Fruit fly (Drosophila melanogaster) whole organism, embryonic: ENCODE data around the gene CenB1A.

Source experiments
- Atf6 ChIP-seq: fragments of 200-800 bp; sonication (Bioruptor generic); IDR thresholded peaks from 2 replicates; pipeline ENCODE4 v1.3.6; 2022; ENCODE audit warnings: missing biosample characterization, missing genetic modification characterization
- CG12659 ChIP-seq: fragments of 200-800 bp; sonication (Bioruptor generic); optimal IDR thresholded peaks from 3 replicates; lab custom pipeline; 2017; ENCODE audit warnings: mild to moderate bottlenecking, missing biosample characterization, missing genetic modification reagents, missing genetic modification characterization
- CG12769 ChIP-seq: fragments of 200-800 bp; sonication (Bioruptor generic); optimal IDR thresholded peaks from 2 replicates; lab custom pipeline; 2019; ENCODE audit warnings: missing biosample characterization, mild to moderate bottlenecking, missing genetic modification characterization, moderate library complexity
- CG14860 ChIP-seq: fragments of 200-800 bp; sonication (Bioruptor generic); IDR thresholded peaks from 3 replicates; pipeline ENCODE4 v1.3.6; 2022; ENCODE audit warnings: missing biosample characterization, missing genetic modification characterization; ENCODE audit not compliant: partially characterized antibody
- CG15514 ChIP-seq: fragments of 200-800 bp; sonication (Bioruptor generic); optimal IDR thresholded peaks from 3 replicates; lab custom pipeline; 2017; ENCODE audit warnings: missing biosample characterization, missing genetic modification characterization, mild to moderate bottlenecking, moderate library complexity, missing genetic modification reagents
- CG1603 ChIP-seq: fragments of 200-800 bp; sonication (Bioruptor generic); optimal IDR thresholded peaks from 2 replicates; lab custom pipeline; 2019; ENCODE audit warnings: missing biosample characterization, mild to moderate bottlenecking, missing genetic modification characterization, moderate library complexity
- CG18011 ChIP-seq: fragments of 200-800 bp; sonication (Bioruptor generic); optimal IDR thresholded peaks from 2 replicates; lab custom pipeline; 2017; ENCODE audit warnings: missing biosample characterization, missing genetic modification characterization, mild to moderate bottlenecking, moderate library complexity, missing genotype
- CG2120 ChIP-seq: fragments of 200-800 bp; sonication (Bioruptor generic); optimal IDR thresholded peaks from 3 replicates; lab custom pipeline; 2016; ENCODE audit warnings: missing biosample characterization, missing genetic modification characterization
- CG30403 ChIP-seq: fragments of 200-800 bp; sonication (Bioruptor generic); optimal IDR thresholded peaks from 3 replicates; lab custom pipeline; 2016; ENCODE audit warnings: missing biosample characterization, missing genetic modification characterization
- CG32532 ChIP-seq: fragments of 200-800 bp; sonication (Bioruptor generic); IDR thresholded peaks from 2 replicates; pipeline ENCODE4 v1.3.6; 2022; ENCODE audit warnings: missing biosample characterization, missing genetic modification characterization
- CG34224 ChIP-seq: fragments of 200-800 bp; sonication (Bioruptor generic); IDR thresholded peaks from 3 replicates; pipeline ENCODE4 v1.3.6; 2022; ENCODE audit warnings: missing biosample characterization, missing genetic modification characterization; ENCODE audit not compliant: partially characterized antibody
- CG42726 ChIP-seq: fragments of 200-800 bp; sonication (Bioruptor generic); IDR thresholded peaks from 2 replicates; pipeline ENCODE4 v1.3.6; 2022; ENCODE audit warnings: missing biosample characterization, missing genetic modification characterization; ENCODE audit not compliant: partially characterized antibody
- CG5180 ChIP-seq: fragments of 200-800 bp; sonication (Bioruptor generic); optimal IDR thresholded peaks from 3 replicates; lab custom pipeline; 2017; ENCODE audit warnings: missing biosample characterization, missing genetic modification characterization, mild to moderate bottlenecking, moderate library complexity, missing genetic modification reagents
- CG9437 ChIP-seq: fragments of 200-800 bp; sonication (Bioruptor generic); optimal IDR thresholded peaks from 2 replicates; lab custom pipeline; 2018; ENCODE audit warnings: missing biosample characterization, mild to moderate bottlenecking, missing genetic modification characterization
- D19A ChIP-seq: fragments of 200-800 bp; optimal IDR thresholded peaks from 3 replicates; lab custom pipeline; 2019; ENCODE audit warnings: missing biosample characterization, mild to moderate bottlenecking, missing genetic modification characterization, moderate library complexity
- Dll ChIP-seq: fragments of 200-800 bp; sonication (Bioruptor generic); IDR thresholded peaks from 4 replicates; pipeline ENCODE4 v1.3.6; 2022; ENCODE audit warnings: missing biosample characterization, missing genetic modification characterization; ENCODE audit not compliant: partially characterized antibody
- E2f1 ChIP-seq: fragments of 200-800 bp; sonication (Bioruptor generic); IDR thresholded peaks from 2 replicates; pipeline ENCODE4 v1.3.6; 2022; ENCODE audit warnings: missing biosample characterization, missing genetic modification characterization
- Fer3 ChIP-seq: fragments of 200-800 bp; sonication (Bioruptor generic); optimal IDR thresholded peaks from 2 replicates; lab custom pipeline; 2018; ENCODE audit warnings: missing biosample characterization, mild to moderate bottlenecking, missing genetic modification characterization, moderate library complexity
- Sin3A ChIP-seq: fragments of >200 bp; optimal IDR thresholded peaks from 2 replicates; lab custom pipeline; 2018
- Sox102F ChIP-seq: fragments of 200-800 bp; sonication (Bioruptor generic); optimal IDR thresholded peaks from 2 replicates; lab custom pipeline; 2018; ENCODE audit warnings: missing biosample characterization, mild to moderate bottlenecking, missing genetic modification characterization, moderate library complexity
- Stat92E ChIP-seq, 3 experiments: fragments of >200 bp in 2 of 3; fragments of 200-800 bp in 1 of 3; sonication (Bioruptor generic) in 1 of 3; optimal IDR thresholded peaks; 2 replicates each; lab custom pipeline; 2017 to 2019; ENCODE audit warnings: missing biosample characterization in 3 of 3, missing genetic modification characterization in 3 of 3, mild to moderate bottlenecking in 1 of 3, moderate library complexity in 1 of 3
- Tbp ChIP-seq: fragments of >200 bp; optimal IDR thresholded peaks from 2 replicates; lab custom pipeline; 2018; ENCODE audit warnings: missing biosample characterization, missing genetic modification characterization
- Xbp1 ChIP-seq: fragments of 200-800 bp; sonication (Bioruptor generic); optimal IDR thresholded peaks from 3 replicates; lab custom pipeline; 2016; ENCODE audit warnings: missing biosample characterization, mild to moderate bottlenecking, missing genetic modification characterization
- Xrp1 ChIP-seq: fragments of 200-800 bp; sonication (Bioruptor generic); IDR thresholded peaks from 2 replicates; pipeline ENCODE4 v1.3.6; 2022; ENCODE audit warnings: missing biosample characterization, missing genetic modification characterization
- cad ChIP-seq: fragments of >200 bp; optimal IDR thresholded peaks from 2 replicates; lab custom pipeline; 2017; ENCODE audit warnings: missing biosample characterization, missing genetic modification characterization
- cas ChIP-seq: fragments of 200-800 bp; sonication (Bioruptor generic); IDR thresholded peaks from 2 replicates; pipeline ENCODE4 v1.3.6; 2022; ENCODE audit warnings: missing biosample characterization, missing genetic modification characterization
- danr ChIP-seq: fragments of 200-800 bp; sonication (Bioruptor generic); IDR thresholded peaks from 2 replicates; pipeline ENCODE4 v1.3.6; 2022; ENCODE audit warnings: missing biosample characterization, missing genetic modification characterization
- dimm ChIP-seq: fragments of 200-800 bp; sonication (Bioruptor generic); IDR thresholded peaks from 2 replicates; pipeline ENCODE4 v1.3.6; 2022; ENCODE audit warnings: missing biosample characterization, missing genetic modification characterization
- esg ChIP-seq: fragments of 200-800 bp; sonication (Bioruptor generic); conservative IDR thresholded peaks from 2 replicates; pipeline ENCODE4 v1.3.6; 2022; ENCODE audit warnings: missing biosample characterization, missing genetic modification characterization
- exex ChIP-seq: fragments of 200-800 bp; sonication (Bioruptor generic); optimal IDR thresholded peaks from 4 replicates; lab custom pipeline; 2018; ENCODE audit warnings: missing biosample characterization, mild to moderate bottlenecking, missing genetic modification characterization, moderate library complexity
- ftz-f1 ChIP-seq: fragments of 200-800 bp; sonication (Bioruptor generic); optimal IDR thresholded peaks from 2 replicates; lab custom pipeline; 2016; ENCODE audit warnings: missing biosample characterization, missing genetic modification characterization
- fu2 ChIP-seq: fragments of 200-800 bp; sonication (Bioruptor generic); optimal IDR thresholded peaks from 2 replicates; lab custom pipeline; 2016; ENCODE audit warnings: missing biosample characterization, missing genetic modification characterization
- gro ChIP-seq: fragments of 200-800 bp; sonication (Bioruptor generic); optimal IDR thresholded peaks from 2 replicates; lab custom pipeline; 2016; ENCODE audit warnings: missing biosample characterization, missing genetic modification characterization
- ind ChIP-seq: fragments of 200-800 bp; sonication (Bioruptor generic); optimal IDR thresholded peaks from 3 replicates; lab custom pipeline; 2016; ENCODE audit warnings: missing biosample characterization, missing genetic modification characterization
- inv ChIP-seq: fragments of 200-800 bp; sonication (Bioruptor generic); IDR thresholded peaks from 2 replicates; pipeline ENCODE4 v1.3.6; 2022; ENCODE audit warnings: missing biosample characterization, missing genetic modification characterization; ENCODE audit not compliant: partially characterized antibody
- jumu ChIP-seq: fragments of 200-800 bp; sonication (Bioruptor generic); optimal IDR thresholded peaks from 3 replicates; lab custom pipeline; 2016; ENCODE audit warnings: missing biosample characterization, missing genetic modification characterization
- lov ChIP-seq, 2 experiments: fragments of 200-800 bp in 1 of 2; fragments of >200 bp in 1 of 2; sonication (Bioruptor generic) in 1 of 2; IDR thresholded peaks in 1 of 2; optimal IDR thresholded peaks in 1 of 2; 2 replicates in 1 of 2; 3 replicates in 1 of 2; pipeline versions ENCODE4 v1.3.6 to Lab custom; 2017 to 2022; ENCODE audit warnings: missing biosample characterization in 1 of 2, missing genetic modification characterization in 1 of 2
- mam ChIP-seq: fragments of 200-800 bp; sonication (Bioruptor generic); optimal IDR thresholded peaks from 3 replicates; lab custom pipeline; 2016; ENCODE audit warnings: missing biosample characterization, missing genetic modification characterization
- pb ChIP-seq: fragments of 200-800 bp; sonication (Bioruptor generic); optimal IDR thresholded peaks from 3 replicates; lab custom pipeline; 2016; ENCODE audit warnings: missing biosample characterization, missing genetic modification characterization
- pzg ChIP-seq: fragments of 200-800 bp; sonication (Bioruptor generic); optimal IDR thresholded peaks from 3 replicates; lab custom pipeline; 2018; ENCODE audit warnings: missing biosample characterization, mild to moderate bottlenecking, missing genetic modification characterization, moderate library complexity
- ro ChIP-seq: fragments of 200-800 bp; sonication (Bioruptor generic); IDR thresholded peaks from 2 replicates; pipeline ENCODE4 v1.3.6; 2022; ENCODE audit warnings: missing biosample characterization, missing genetic modification characterization
- schlank ChIP-seq: fragments of 200-800 bp; sonication (Bioruptor generic); optimal IDR thresholded peaks from 2 replicates; lab custom pipeline; 2018; ENCODE audit warnings: missing biosample characterization, mild to moderate bottlenecking, missing genetic modification characterization
- seq ChIP-seq: fragments of 200-800 bp; sonication (Bioruptor generic); IDR thresholded peaks from 2 replicates; pipeline ENCODE4 v1.3.6; 2022; ENCODE audit warnings: missing biosample characterization, missing genetic modification characterization
- slou ChIP-seq: fragments of 200-800 bp; sonication (Bioruptor generic); optimal IDR thresholded peaks from 3 replicates; lab custom pipeline; 2016; ENCODE audit warnings: missing biosample characterization, missing genetic modification characterization
- slp2 ChIP-seq: fragments of 200-800 bp; sonication (Bioruptor generic); optimal IDR thresholded peaks from 2 replicates; lab custom pipeline; 2016; ENCODE audit warnings: missing biosample characterization, missing genetic modification characterization
- so ChIP-seq: fragments of 200-800 bp; sonication (Bioruptor generic); IDR thresholded peaks from 3 replicates; pipeline ENCODE4 v1.3.6; 2022; ENCODE audit warnings: missing biosample characterization, missing genetic modification characterization
- trh ChIP-seq: fragments of 200-800 bp; sonication (Bioruptor generic); optimal IDR thresholded peaks from 2 replicates; lab custom pipeline; 2016; ENCODE audit warnings: missing biosample characterization, missing genetic modification characterization
- zfh1 ChIP-seq: fragments of 200-800 bp; sonication (Bioruptor generic); IDR thresholded peaks from 3 replicates; pipeline ENCODE4 v1.3.6; 2022; ENCODE audit warnings: missing biosample characterization, missing genetic modification characterization
- zfh2 ChIP-seq: fragments of 200-800 bp; sonication (Bioruptor generic); optimal IDR thresholded peaks from 2 replicates; lab custom pipeline; 2016; ENCODE audit warnings: missing biosample characterization, missing genetic modification characterization

CenB1A gene

dm6 chr3R:23112680-23113362 lies 5.4 kb upstream of the CenB1A start, which contains the start of gene Cow (continued):
- TF ChIP-seq CG12659 (GFP tag; lab: Kevin White, UChicago): peak; percentile 67
- TF ChIP-seq CG2120 (GFP tag; lab: Kevin White, UChicago): peak; percentile 88
- TF ChIP-seq trh: peak; percentile 13
- peak; percentile 60 for TF ChIP-seq Fer3 (tag; lab: Kevin White, UChicago)
- peak; percentile 9 for TF ChIP-seq fu2 (GFP tag; lab: Kevin White, UChicago)
- no peak for TF ChIP-seq CG18011 (GFP tag; lab: Kevin White, UChicago)
- TF ChIP-seq Xrp1: peak; percentile 74
- TF ChIP-seq zfh2 (GFP tag; lab: Kevin White, UChicago): peak; percentile 50
- peak; percentile 90 for TF ChIP-seq CG12769 (tag; lab: Kevin White, UChicago)
- no peak for TF ChIP-seq lov (optimal IDR thresholded peaks at IDR 0.05; lab: Kevin White, UChicago)
- TF ChIP-seq lov (GFP tag; IDR thresholded peaks at IDR 0.05; lab: Robert Waterston, UW): no peak
- no peak for TF ChIP-seq dimm
- TF ChIP-seq exex: peak; percentile 21
- TF ChIP-seq CG30403 (GFP tag; lab: Kevin White, UChicago): peak; percentile 65
- no peak for TF ChIP-seq CG5180 (GFP tag; lab: Kevin White, UChicago)
- no peak for TF ChIP-seq slou (GFP tag; lab: Kevin White, UChicago)
- peak; percentile 39 for TF ChIP-seq jumu (GFP tag; lab: Kevin White, UChicago)
- TF ChIP-seq schlank (tag; lab: Kevin White, UChicago): peak; percentile 43
- TF ChIP-seq danr: 0 out of 2 replicates have a peak, but pooled peaks have one; percentile 15
- peak; percentile 60; the same call in 1 of the 2 replicates for TF ChIP-seq seq (GFP tag; lab: Robert Waterston, UW)
- TF ChIP-seq Dll (GFP tag; lab: Robert Waterston, UW): no peak
- peak; percentile 75 for TF ChIP-seq CG15514 (GFP tag; lab: Kevin White, UChicago)
- peak; percentile 69 for TF ChIP-seq mam (GFP tag; lab: Kevin White, UChicago)
- TF ChIP-seq Atf6 (GFP tag; lab: Robert Waterston, UW): peak; percentile 62; the same call in 1 of the 2 replicates
- peak; percentile 69 for TF ChIP-seq CG1603 (tag; lab: Kevin White, UChicago)
- no peak for TF ChIP-seq ftz-f1 (GFP tag; lab: Kevin White, UChicago)
- peak; percentile 67 for TF ChIP-seq Sox102F (GFP tag; lab: Kevin White, UChicago)
- no peak for TF ChIP-seq CG34224 (GFP tag; lab: Robert Waterston, UW)
- TF ChIP-seq zfh1 (GFP tag; lab: Robert Waterston, UW): peak; percentile 56; the same call in 2 of the 3 replicates
- TF ChIP-seq Stat92E (GFP tag; optimal IDR thresholded peaks at IDR 0.05; lab: Kevin White, UChicago): no peak
- TF ChIP-seq so: peak; percentile 70; the same call in 1 of the 3 replicates
- no peak for TF ChIP-seq inv (GFP tag; lab: Robert Waterston, UW)
- peak; percentile 64 for TF ChIP-seq gro (GFP tag; lab: Kevin White, UChicago)
- peak; percentile 4 for TF ChIP-seq pzg
- TF ChIP-seq Tbp (GFP tag; lab: Kevin White, UChicago): no peak
- TF ChIP-seq ro (GFP tag; lab: Robert Waterston, UW): peak; percentile 30
- TF ChIP-seq CG32532 (GFP tag; lab: Robert Waterston, UW): peak; percentile 78
- no peak for TF ChIP-seq CG14860
- TF ChIP-seq D19A (tag; lab: Kevin White, UChicago): peak; percentile 17
- TF ChIP-seq Xbp1: peak; percentile 57
- peak; percentile 64 for TF ChIP-seq ind (GFP tag; lab: Kevin White, UChicago)
- peak; percentile 74 for TF ChIP-seq E2f1
- TF ChIP-seq Sin3A: no peak
- TF ChIP-seq cad (GFP tag; lab: Kevin White, UChicago): no peak
- peak; percentile 62 for TF ChIP-seq esg (GFP tag; lab: Robert Waterston, UW)
- TF ChIP-seq cas: 0 out of 2 replicates have a peak, but pooled peaks have one; percentile 31
- no peak for TF ChIP-seq pb (GFP tag; lab: Kevin White, UChicago)
- peak; percentile 7 for TF ChIP-seq CG9437 (GFP tag; lab: Kevin White, UChicago)
- TF ChIP-seq slp2 (GFP tag; lab: Kevin White, UChicago): peak; percentile 14
- no peak for TF ChIP-seq CG42726 (GFP tag; lab: Robert Waterston, UW)
